Worm (Caenorhabditis elegans) whole organism, L4 larva: Measurements from ENCODE around the gene grl-25.

Source experiments
- F37D6.2 ChIP-seq: sonication (generic microtip); optimal IDR thresholded peaks from 2 replicates; lab custom pipeline; 2016; ENCODE audit warnings: mild to moderate bottlenecking, missing genetic modification characterization, missing compliant biosample characterization
- R02D3.7 ChIP-seq: fragments of 150-350 bp; sonication (generic microtip); optimal IDR thresholded peaks from 3 replicates; lab custom pipeline; 2014; ENCODE audit warnings: missing biosample characterization, missing genetic modification characterization
- Y48G9A.11 ChIP-seq: fragments of 200-800 bp; sonication (Bioruptor generic); IDR thresholded peaks from 2 replicates; pipeline ENCODE4 v1.3.6; 2022; ENCODE audit warnings: missing genetic modification reagents, missing genetic modification characterization, missing compliant biosample characterization
- aha-1 ChIP-seq: fragments of 150-350 bp; peaks from one replicate; lab custom pipeline; 2014; ENCODE audit warnings: missing biosample characterization, missing genetic modification characterization
- aly-2 ChIP-seq: sonication (generic microtip); optimal IDR thresholded peaks from 2 replicates; lab custom pipeline; 2018; ENCODE audit warnings: missing biosample characterization, missing genetic modification characterization
- ama-1 ChIP-seq: fragments of 150-350 bp; optimal IDR thresholded peaks from 2 replicates; lab custom pipeline; 2014; ENCODE audit warnings: inconsistent platforms, mixed read lengths
- arid-1 ChIP-seq: fragments of 200-800 bp; sonication (Bioruptor generic); conservative IDR thresholded peaks from 2 replicates; pipeline ENCODE4 v1.3.6; 2022; ENCODE audit warnings: missing genetic modification reagents, missing genetic modification characterization, missing compliant biosample characterization
- attf-4 ChIP-seq: sonication (generic microtip); optimal IDR thresholded peaks from 3 replicates; lab custom pipeline; 2017; ENCODE audit warnings: missing biosample characterization, missing genetic modification characterization
- ceh-28 ChIP-seq: fragments of 150-350 bp; optimal IDR thresholded peaks from 2 replicates; lab custom pipeline; 2014; ENCODE audit warnings: missing biosample characterization, missing genetic modification reagents, missing genetic modification characterization
- ceh-62 ChIP-seq: sonication (generic microtip); optimal IDR thresholded peaks from 2 replicates; lab custom pipeline; 2017; ENCODE audit warnings: missing biosample characterization, missing genetic modification characterization
- ctbp-1 ChIP-seq: fragments of 200-800 bp; sonication (Bioruptor generic); IDR thresholded peaks from 2 replicates; pipeline ENCODE4 v1.3.6; 2022; ENCODE audit warnings: missing genetic modification reagents, missing genetic modification characterization, missing compliant biosample characterization
- daf-16 ChIP-seq, 3 experiments: sonication (generic microtip); optimal IDR thresholded peaks; 2 replicates each; lab custom pipeline; 2016 to 2017; ENCODE audit warnings: missing genetic modification characterization in 3 of 3, missing genetic modification reagents in 3 of 3, mild to moderate bottlenecking in 2 of 3, missing compliant biosample characterization in 2 of 3, missing biosample characterization in 1 of 3, moderate library complexity in 1 of 3
- daf-8 ChIP-seq: fragments of 200-800 bp; sonication (Bioruptor generic); IDR thresholded peaks from 2 replicates; pipeline ENCODE4 v1.3.6; 2022; ENCODE audit warnings: missing genetic modification characterization, missing compliant biosample characterization
- dmd-6 ChIP-seq: fragments of 200-800 bp; sonication (Bioruptor generic); IDR thresholded peaks from 2 replicates; pipeline ENCODE4 v1.3.6; 2022; ENCODE audit warnings: missing genetic modification reagents, missing genetic modification characterization, missing compliant biosample characterization
- dmd-8 ChIP-seq: fragments of 200-800 bp; sonication (Bioruptor generic); IDR thresholded peaks from 2 replicates; pipeline ENCODE4 v1.3.6; 2022; ENCODE audit warnings: missing genetic modification characterization, missing compliant biosample characterization
- dpl-1 ChIP-seq: fragments of 150-350 bp; optimal IDR thresholded peaks from 2 replicates; lab custom pipeline; 2014; ENCODE audit warnings: missing biosample characterization, missing genetic modification reagents, missing genetic modification characterization
- hif-1 ChIP-seq, 2 experiments: sonication (generic microtip); optimal IDR thresholded peaks; 2 replicates each; lab custom pipeline; 2016 to 2017; ENCODE audit warnings: missing compliant biosample characterization in 2 of 2, missing genetic modification characterization in 2 of 2, missing genetic modification reagents in 2 of 2, missing genotype in 2 of 2, mild to moderate bottlenecking in 1 of 2
- hlh-30 ChIP-seq: sonication (generic microtip); optimal IDR thresholded peaks from 2 replicates; lab custom pipeline; 2017; ENCODE audit warnings: antibody characterized with exemption, mild to moderate bottlenecking, missing genetic modification characterization, missing compliant biosample characterization; ENCODE audit not compliant: insufficient read depth
- jun-1 ChIP-seq: fragments of 150-350 bp; optimal IDR thresholded peaks from 2 replicates; lab custom pipeline; 2014; ENCODE audit warnings: missing biosample characterization, missing genetic modification reagents, missing genetic modification characterization
- lin-1 ChIP-seq: fragments of 200-800 bp; sonication (Bioruptor generic); IDR thresholded peaks from 2 replicates; pipeline ENCODE4 v1.3.6; 2022; ENCODE audit warnings: missing genetic modification reagents, missing genetic modification characterization, missing compliant biosample characterization
- lin-13 ChIP-seq: fragments of 150-350 bp; optimal IDR thresholded peaks from 2 replicates; lab custom pipeline; 2014; ENCODE audit warnings: missing biosample characterization, missing genetic modification reagents, missing genetic modification characterization
- lin-15B ChIP-seq: fragments of 150-350 bp; sonication (generic microtip); optimal IDR thresholded peaks from 3 replicates; lab custom pipeline; 2014; ENCODE audit warnings: missing biosample characterization, missing genetic modification characterization
- lin-38 ChIP-seq: fragments of 200-800 bp; sonication (Bioruptor generic); IDR thresholded peaks from 2 replicates; pipeline ENCODE4 v1.3.6; 2022; ENCODE audit warnings: missing genetic modification reagents, missing genetic modification characterization, missing compliant biosample characterization
- lin-39 ChIP-seq: fragments of 150-350 bp; optimal IDR thresholded peaks from 2 replicates; lab custom pipeline; 2014; ENCODE audit warnings: missing biosample characterization, missing genetic modification reagents, missing genetic modification characterization
- lsy-2 ChIP-seq, 2 experiments: fragments of 150-350 bp in 1 of 2; sonication (generic microtip) in 1 of 2; optimal IDR thresholded peaks; 2 replicates each; lab custom pipeline; 2014 to 2017; ENCODE audit warnings: missing biosample characterization in 2 of 2, missing genetic modification characterization in 2 of 2
- madf-5 ChIP-seq, 2 experiments: fragments of 200-800 bp; sonication (Bioruptor generic); IDR thresholded peaks; 2 replicates each; pipeline ENCODE4 v1.3.6; 2022; ENCODE audit warnings: missing compliant biosample characterization in 2 of 2, missing genetic modification characterization in 2 of 2
- mep-1 ChIP-seq: fragments of 150-350 bp; sonication (generic microtip); optimal IDR thresholded peaks from 3 replicates; lab custom pipeline; 2014; ENCODE audit warnings: missing biosample characterization, missing genetic modification characterization
- mes-2 ChIP-seq: sonication (generic microtip); optimal IDR thresholded peaks from 2 replicates; lab custom pipeline; 2016; ENCODE audit warnings: missing genotype, mild to moderate bottlenecking, missing genetic modification characterization, missing compliant biosample characterization; ENCODE audit not compliant: poor library complexity, severe bottlenecking
- mxl-2 ChIP-seq: fragments of 200-800 bp; sonication (Bioruptor generic); conservative IDR thresholded peaks from 2 replicates; pipeline ENCODE4 v1.3.6; 2022; ENCODE audit warnings: missing genetic modification reagents, missing genetic modification characterization, missing compliant biosample characterization
- mxl-3 ChIP-seq: fragments of 200-800 bp; sonication (Bioruptor generic); optimal IDR thresholded peaks from 2 replicates; lab custom pipeline; 2018; ENCODE audit warnings: mild to moderate bottlenecking, missing genetic modification characterization, missing compliant biosample characterization
- nhr-237 ChIP-seq: sonication (generic microtip); optimal IDR thresholded peaks from 2 replicates; lab custom pipeline; 2017; ENCODE audit warnings: missing biosample characterization, missing genetic modification characterization
- nhr-25 ChIP-seq: sonication (generic microtip); optimal IDR thresholded peaks from 2 replicates; lab custom pipeline; 2017; ENCODE audit warnings: missing genetic modification characterization, mild to moderate bottlenecking, missing compliant biosample characterization, antibody characterized with exemption, moderate library complexity, borderline replicate concordance; ENCODE audit not compliant: insufficient read depth
- nhr-6 ChIP-seq: fragments of 150-350 bp; optimal IDR thresholded peaks from 2 replicates; lab custom pipeline; 2014; ENCODE audit warnings: missing biosample characterization, missing genetic modification characterization
- nhr-77 ChIP-seq: fragments of 150-350 bp; optimal IDR thresholded peaks from 2 replicates; lab custom pipeline; 2014; ENCODE audit warnings: missing biosample characterization, missing genetic modification characterization
- pha-4 ChIP-seq, 2 experiments: fragments of 150-350 bp in 1 of 2; fragments of 200-800 bp in 1 of 2; sonication (Bioruptor generic) in 1 of 2; IDR thresholded peaks in 1 of 2; optimal IDR thresholded peaks in 1 of 2; 2 replicates each; pipeline versions ENCODE4 v1.3.6 to Lab custom; 2014 to 2022; ENCODE audit warnings: missing genetic modification characterization in 2 of 2, missing genetic modification reagents in 2 of 2, missing biosample characterization in 1 of 2, missing compliant biosample characterization in 1 of 2
- php-3 ChIP-seq: fragments of 200-800 bp; sonication (Bioruptor generic); IDR thresholded peaks from 2 replicates; pipeline ENCODE4 v1.3.6; 2022; ENCODE audit warnings: missing genetic modification reagents, missing genetic modification characterization, missing compliant biosample characterization
- pqm-1 ChIP-seq: sonication (generic microtip); optimal IDR thresholded peaks from 2 replicates; lab custom pipeline; 2017; ENCODE audit warnings: missing biosample characterization, missing genetic modification characterization
- saeg-2 ChIP-seq: fragments of 200-800 bp; sonication (Bioruptor generic); IDR thresholded peaks from 2 replicates; pipeline ENCODE4 v1.3.6; 2022; ENCODE audit warnings: missing genetic modification reagents, missing genetic modification characterization, missing compliant biosample characterization
- snpc-1.2 ChIP-seq: fragments of 200-800 bp; sonication (Bioruptor generic); IDR thresholded peaks from 2 replicates; pipeline ENCODE4 v1.3.6; 2022; ENCODE audit warnings: missing genetic modification reagents, missing genetic modification characterization, missing compliant biosample characterization
- snpc-4 ChIP-seq: fragments of 150-350 bp; optimal IDR thresholded peaks from 2 replicates; lab custom pipeline; 2014; ENCODE audit warnings: missing biosample characterization, missing genetic modification characterization
- spr-1 ChIP-seq: sonication (generic microtip); optimal IDR thresholded peaks from 2 replicates; lab custom pipeline; 2016; ENCODE audit warnings: mild to moderate bottlenecking, missing genetic modification characterization, missing compliant biosample characterization
- tra-1 ChIP-seq: fragments of 200-800 bp; sonication (Bioruptor generic); IDR thresholded peaks from 2 replicates; pipeline ENCODE4 v1.3.6; 2022; ENCODE audit warnings: missing genetic modification reagents, missing genetic modification characterization, missing compliant biosample characterization
- vab-7 ChIP-seq: fragments of 200-800 bp; sonication (Bioruptor generic); IDR thresholded peaks from 2 replicates; pipeline ENCODE4 v1.3.6; 2022; ENCODE audit warnings: missing genetic modification reagents, missing genetic modification characterization, missing compliant biosample characterization
- zip-2 ChIP-seq: fragments of 150-350 bp; optimal IDR thresholded peaks from 2 replicates; lab custom pipeline; 2014; ENCODE audit warnings: missing biosample characterization, missing genetic modification characterization
- ztf-11 ChIP-seq: fragments of 150-350 bp; optimal IDR thresholded peaks from 2 replicates; lab custom pipeline; 2014; ENCODE audit warnings: missing biosample characterization, missing genetic modification characterization
- ztf-7 ChIP-seq: fragments of 150-350 bp; optimal IDR thresholded peaks from 2 replicates; lab custom pipeline; 2014; ENCODE audit warnings: missing biosample characterization, missing genetic modification characterization

Gene grl-25

ce11 chrIII:8967639-8968038 lies 5.5 kb downstream of the grl-25 start, which contains the start of the genes bud-13 and rpap-2:
Gene bud-13 (minus strand): TSS chrIII:8967727.
Gene rpap-2 (plus strand): TSS chrIII:8967967.
- TF ChIP-seq dpl-1 (GFP tag; lab: Kevin White, UChicago) (peak; percentile 29), mes-2 (tag; lab: Kevin White, UChicago) (peak; percentile 91), hif-1 (tag; optimal IDR thresholded peaks at IDR 0.05; lab: Kevin White, UChicago) (peak in 1 of 2 experiments; percentile 22), nhr-25 (tag; lab: Kevin White, UChicago) (no peak)

- TF ChIP-seq ztf-11 (no peak), nhr-6 (tag; lab: Kevin White, UChicago) (no peak), ceh-28 (no peak), aly-2 (no peak), lsy-2 (tag; optimal IDR thresholded peaks at IDR 0.05; lab: Kevin White, UChicago) (peak in 1 of 2 experiments; percentile 80), saeg-2 (no peak), nhr-237 (no peak), arid-1 (peak; percentile 52; the same call in 1 of the 2 replicates), dpl-1 (GFP tag; lab: Kevin White, UChicago) (peak; percentile 69), jun-1 (tag; lab: Kevin White, UChicago) (no peak), pqm-1 (tag; lab: Kevin White, UChicago) (no peak), aha-1 (peak; percentile 65), lin-1 (GFP tag; lab: Robert Waterston, UW) (no peak), ctbp-1 (GFP tag; lab: Robert Waterston, UW) (no peak), snpc-1.2 (no peak), R02D3.7 (tag; lab: Kevin White, UChicago) (no peak), Y48G9A.11 (GFP tag; lab: Robert Waterston, UW) (no peak), ceh-62 (tag; lab: Kevin White, UChicago) (no peak), ama-1 (lab: Kevin White, UChicago) (no peak), dmd-6 (GFP tag; lab: Robert Waterston, UW) (peak; percentile 45), ztf-7 (tag; lab: Kevin White, UChicago) (peak; percentile 34), F37D6.2 (tag; lab: Kevin White, UChicago) (no peak), lin-38 (GFP tag; lab: Robert Waterston, UW) (peak; percentile 70), hlh-30 (tag; lab: Kevin White, UChicago) (no peak), madf-5 (GFP tag; IDR thresholded peaks at IDR 0.05; lab: Robert Waterston, UW) (no peak), mxl-3 (GFP tag; lab: Kevin White, UChicago) (peak; percentile 13), mxl-2 (GFP tag; lab: Robert Waterston, UW) (no peak), pha-4 (GFP tag; IDR thresholded peaks at IDR 0.05; lab: Robert Waterston, UW) (0 out of 2 replicates have a peak, but pooled peaks have one; percentile 31), pha-4 (tag; optimal IDR thresholded peaks at IDR 0.05; lab: Kevin White, UChicago) (no peak), attf-4 (tag; lab: Kevin White, UChicago) (no peak), dmd-8 (GFP tag; lab: Robert Waterston, UW) (no peak), lin-39 (no peak), spr-1 (tag; lab: Kevin White, UChicago) (no peak), tra-1 (GFP tag; lab: Robert Waterston, UW) (no peak), vab-7 (GFP tag; lab: Robert Waterston, UW) (no peak), mes-2 (tag; lab: Kevin White, UChicago) (peak; percentile 88), lin-15B (tag; lab: Kevin White, UChicago) (no peak), nhr-77 (tag; lab: Kevin White, UChicago) (no peak), php-3 (GFP tag; lab: Robert Waterston, UW) (no peak), lin-13 (no peak), mep-1 (tag; lab: Kevin White, UChicago) (peak; percentile 64), snpc-4 (tag; lab: Kevin White, UChicago) (no peak), daf-8 (no peak), zip-2 (tag; lab: Kevin White, UChicago) (no peak), daf-16 (GFP tag; optimal IDR thresholded peaks at IDR 0.05; lab: Kevin White, UChicago) (peak in 1 of 2 experiments; percentile 35), daf-16 (tag; optimal IDR thresholded peaks at IDR 0.05; lab: Kevin White, UChicago) (peak; percentile 33)
Measured at ce11 chrIII:8971255-8972020, 9.3 kb downstream of the grl-25 start, which contains the start of the genes eif-3.D and R08D7.4. Gene eif-3.D (minus strand): TSS chrIII:8971578. Gene R08D7.4 (plus strand): TSS chrIII:8971892.
